Fruit fly (Drosophila melanogaster): Measurements from ENCODE around the gene CG16790.

Gene CG16790

DNA sequence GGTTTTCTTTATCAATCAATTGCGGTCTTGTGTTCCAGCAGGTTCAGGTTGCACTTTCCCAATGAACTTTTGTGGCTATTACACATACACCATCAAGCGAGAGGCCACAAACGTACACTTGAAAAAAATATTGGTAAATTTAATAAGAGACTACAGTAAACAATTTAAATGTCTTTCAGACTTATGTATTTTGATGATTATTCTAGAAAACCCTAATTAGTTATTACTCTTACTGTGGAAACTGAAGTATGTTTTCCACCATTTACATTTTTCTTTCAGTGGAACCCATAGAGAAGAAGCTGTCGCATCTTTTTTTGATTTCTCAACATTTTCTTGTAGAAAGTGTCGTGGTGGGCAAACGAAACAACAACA, 35.9 kb downstream of the CG16790 start (continued):
- TF ChIP-seq fd59A (GFP tag; optimal IDR thresholded peaks at IDR 0.05) (peak; percentile 82), esn (GFP tag; optimal IDR thresholded peaks at IDR 0.05) (peak; percentile 93), CG3919 (GFP tag; optimal IDR thresholded peaks at IDR 0.05) (peak; percentile 92), CG6854 (GFP tag; optimal IDR thresholded peaks at IDR 0.05) (no peak), Hr38 (GFP tag; optimal IDR thresholded peaks at IDR 0.05) (peak; percentile 18), CG16779 (tag; optimal IDR thresholded peaks at IDR 0.05) (no peak), dac (GFP tag; optimal IDR thresholded peaks at IDR 0.05) (peak; percentile 74), pdm3 (GFP tag; optimal IDR thresholded peaks at IDR 0.05) (peak; percentile 93), CG8119 (GFP tag; IDR thresholded peaks at IDR 0.05) (peak; percentile 93), spab (GFP tag; optimal IDR thresholded peaks at IDR 0.05) (peak; percentile 79), lz (GFP tag; optimal IDR thresholded peaks at IDR 0.05) (peak; percentile 87), acj6 (GFP tag; optimal IDR thresholded peaks at IDR 0.05) (peak; percentile 92), CG11762 (GFP tag; optimal IDR thresholded peaks at IDR 0.05; ENCODE audit: insufficient read depth) (peak; percentile 81), CG31627 (GFP tag; optimal IDR thresholded peaks at IDR 0.05) (peak; percentile 92), Ets21C (GFP tag; optimal IDR thresholded peaks at IDR 0.05) (peak; percentile 75), CG32006 (GFP tag; optimal IDR thresholded peaks at IDR 0.05) (peak; percentile 95), topi (GFP tag; optimal IDR thresholded peaks at IDR 0.05) (peak; percentile 90), Sox15 (GFP tag; optimal IDR thresholded peaks at IDR 0.05) (peak; percentile 81), Smox (GFP tag; optimal IDR thresholded peaks at IDR 0.05) (peak; percentile 89), fd85E (GFP tag; optimal IDR thresholded peaks at IDR 0.05) (peak; percentile 67), Ets96B (tag; optimal IDR thresholded peaks at IDR 0.05) (peak; percentile 84), Lpt (GFP tag; optimal IDR thresholded peaks at IDR 0.05) (peak; percentile 88), CG6276 (GFP tag; optimal IDR thresholded peaks at IDR 0.05) (peak; percentile 86), fkh (GFP tag; optimal IDR thresholded peaks at IDR 0.05) (peak; percentile 21), OdsH (GFP tag; optimal IDR thresholded peaks at IDR 0.05) (peak; percentile 93), Hr39 (GFP tag; optimal IDR thresholded peaks at IDR 0.05) (peak; percentile 91), CG15336 (GFP tag; IDR thresholded peaks at IDR 0.05) (peak; percentile 94), salr (GFP tag; optimal IDR thresholded peaks at IDR 0.05) (peak; percentile 69 to 92), dsx (GFP tag; optimal IDR thresholded peaks at IDR 0.05; ENCODE audit: poor library complexity, severe bottlenecking) (peak; percentile 80), Met (GFP tag; optimal IDR thresholded peaks at IDR 0.05) (peak; percentile 92), Sox102F (GFP tag; optimal IDR thresholded peaks at IDR 0.05) (peak; percentile 90)

- peak; percentile 96 for TF ChIP-seq OdsH (GFP tag; optimal IDR thresholded peaks at IDR 0.05)
- TF ChIP-seq dac (GFP tag; optimal IDR thresholded peaks at IDR 0.05): peak; percentile 97
- TF ChIP-seq Eip78C (GFP tag): peak; percentile 100
- TF ChIP-seq CG6808 (GFP tag; optimal IDR thresholded peaks at IDR 0.05): peak; percentile 97
- peak; percentile 93 for TF ChIP-seq CG9139 (GFP tag; optimal IDR thresholded peaks at IDR 0.05)
- TF ChIP-seq esn (GFP tag; optimal IDR thresholded peaks at IDR 0.05): peak; percentile 99
- TF ChIP-seq lz (GFP tag; optimal IDR thresholded peaks at IDR 0.05): peak; percentile 98
- peak; percentile 99 for TF ChIP-seq svp (GFP tag)
- peak; percentile 95 for TF ChIP-seq CG16779 (tag; optimal IDR thresholded peaks at IDR 0.05)
- TF ChIP-seq CG7368 (GFP tag; optimal IDR thresholded peaks at IDR 0.05): peak; percentile 95
- peak; percentile 99 for TF ChIP-seq fkh (GFP tag; optimal IDR thresholded peaks at IDR 0.05)
- peak; percentile 92 for TF ChIP-seq CG15336 (GFP tag; IDR thresholded peaks at IDR 0.05)
- no peak for TF ChIP-seq Hr38 (GFP tag; optimal IDR thresholded peaks at IDR 0.05)
- peak; percentile 94 for TF ChIP-seq cyc (GFP tag; optimal IDR thresholded peaks at IDR 0.05)
- peak; percentile 83 for TF ChIP-seq fd85E (GFP tag; optimal IDR thresholded peaks at IDR 0.05)
- peak; percentile 98 for TF ChIP-seq net (GFP tag; optimal IDR thresholded peaks at IDR 0.05)
- TF ChIP-seq CG11762 (GFP tag; optimal IDR thresholded peaks at IDR 0.05; ENCODE audit: insufficient read depth): peak; percentile 96
- peak; percentile 95 for TF ChIP-seq CG8119 (GFP tag; IDR thresholded peaks at IDR 0.05)
- TF ChIP-seq CG31627 (GFP tag; optimal IDR thresholded peaks at IDR 0.05): peak; percentile 96
- peak; percentile 84 for TF ChIP-seq vri (GFP tag; optimal IDR thresholded peaks at IDR 0.05)
- TF ChIP-seq Hr39 (GFP tag; optimal IDR thresholded peaks at IDR 0.05): peak; percentile 96
- peak; percentile 88 for TF ChIP-seq CG11294 (GFP tag; IDR thresholded peaks at IDR 0.05)
- peak; percentile 97 for TF ChIP-seq CG6792 (GFP tag; optimal IDR thresholded peaks at IDR 0.05)
- peak; percentile 92 for TF ChIP-seq Blimp-1 (GFP tag; optimal IDR thresholded peaks at IDR 0.05)
- TF ChIP-seq spab (GFP tag; optimal IDR thresholded peaks at IDR 0.05): peak; percentile 98
- peak; percentile 98 for TF ChIP-seq CG10631 (GFP tag; optimal IDR thresholded peaks at IDR 0.05)
- peak; percentile 87 for TF ChIP-seq Gug (GFP tag; IDR thresholded peaks at IDR 0.05)
- peak; percentile 91 for TF ChIP-seq CG1621 (tag; optimal IDR thresholded peaks at IDR 0.05)
- TF ChIP-seq CG8632 (GFP tag; optimal IDR thresholded peaks at IDR 0.05): peak; percentile 96
- TF ChIP-seq pdm3 (GFP tag; optimal IDR thresholded peaks at IDR 0.05): peak; percentile 97
Observed at dm6 chr3R:9533181-9534124, 36.6 kb downstream of the CG16790 start.

Data from whole organism, prepupa.